Worm (Caenorhabditis elegans) whole organism, L4 larva: ENCODE measurements around the gene srt-6.

Experiments used
- F26F4.8 ChIP-seq: fragments of 200-800 bp; sonication (Bioruptor generic); conservative IDR thresholded peaks from 2 replicates; pipeline ENCODE4 v1.3.6; 2022; ENCODE audit warnings: missing genetic modification characterization, missing compliant biosample characterization
- R02D3.7 ChIP-seq: fragments of 150-350 bp; sonication (generic microtip); optimal IDR thresholded peaks from 3 replicates; lab custom pipeline; 2014; ENCODE audit warnings: missing biosample characterization, missing genetic modification characterization
- dpl-1 ChIP-seq: fragments of 150-350 bp; optimal IDR thresholded peaks from 2 replicates; lab custom pipeline; 2014; ENCODE audit warnings: missing biosample characterization, missing genetic modification reagents, missing genetic modification characterization
- fos-1 ChIP-seq: fragments of 150-350 bp; optimal IDR thresholded peaks from 2 replicates; lab custom pipeline; 2014; ENCODE audit warnings: missing biosample characterization, missing genetic modification characterization
- lin-29 ChIP-seq: fragments of 200-800 bp; sonication (Bioruptor generic); IDR thresholded peaks from 2 replicates; pipeline ENCODE4 v1.3.6; 2022; ENCODE audit warnings: missing genetic modification reagents, missing genetic modification characterization, missing compliant biosample characterization
- rbr-2 ChIP-seq: sonication (generic microtip); optimal IDR thresholded peaks from 2 replicates; lab custom pipeline; 2016; ENCODE audit warnings: missing genotype, missing genetic modification characterization, missing compliant biosample characterization
- snpc-4 ChIP-seq: fragments of 150-350 bp; optimal IDR thresholded peaks from 2 replicates; lab custom pipeline; 2014; ENCODE audit warnings: missing biosample characterization, missing genetic modification characterization
- unc-39 ChIP-seq: sonication (generic microtip); optimal IDR thresholded peaks from 2 replicates; lab custom pipeline; 2017; ENCODE audit warnings: missing biosample characterization, missing genetic modification characterization

DNA sequence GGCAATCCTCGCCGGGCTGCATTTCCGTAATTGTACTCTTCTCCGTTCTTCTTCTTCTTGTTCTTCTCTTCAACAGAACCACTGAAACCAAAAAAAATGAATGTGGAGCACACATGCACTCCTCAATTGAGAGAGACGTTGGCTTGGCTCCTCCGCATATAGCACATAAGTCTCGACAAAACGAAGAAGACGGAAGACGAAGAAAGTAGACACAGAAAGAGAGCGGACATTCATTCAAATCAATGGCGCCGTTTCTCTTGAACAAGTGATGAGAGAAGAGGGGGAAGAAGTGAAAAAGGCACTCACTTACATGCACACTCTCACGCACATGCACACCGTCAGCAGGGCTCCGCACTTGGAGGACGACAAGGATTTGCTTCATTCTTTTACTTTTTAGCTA is 28.9 kb upstream of the srt-6 start, which contains the start of gene F25E5.9:
- TF ChIP-seq snpc-4 (no peak), lin-29 (GFP tag; lab: Robert Waterston, UW) (no peak), rbr-2 (tag; lab: Kevin White, UChicago) (peak; percentile 28), unc-39 (tag; lab: Kevin White, UChicago) (no peak), F26F4.8 (no peak), fos-1 (tag; lab: Kevin White, UChicago) (no peak), R02D3.7 (no peak), dpl-1 (GFP tag; lab: Kevin White, UChicago) (no peak)
